Fruit fly (Drosophila melanogaster) whole organism, pupa: ENCODE measurements around the gene wwk.

Source experiments
- CG32121 ChIP-seq: fragments of 200-800 bp; sonication (Bioruptor generic); IDR thresholded peaks from 2 replicates; pipeline ENCODE4 v1.3.6; 2022; ENCODE audit warnings: missing biosample characterization, missing genetic modification characterization
- D1 ChIP-seq: fragments of 200-800 bp; sonication (Bioruptor generic); optimal IDR thresholded peaks from 2 replicates; lab custom pipeline; 2018; ENCODE audit warnings: missing biosample characterization, mild to moderate bottlenecking, missing genetic modification characterization, moderate library complexity
- EcR ChIP-seq: fragments of 200-800 bp; sonication (Bioruptor generic); optimal IDR thresholded peaks from 3 replicates; lab custom pipeline; 2019; ENCODE audit warnings: missing biosample characterization, missing genetic modification characterization, mild to moderate bottlenecking, moderate library complexity, missing genetic modification reagents
- Pif1A ChIP-seq: fragments of 200-800 bp; sonication (Bioruptor generic); optimal IDR thresholded peaks from 3 replicates; lab custom pipeline; 2016; ENCODE audit warnings: missing biosample characterization, missing genetic modification characterization

dm6 chr2L:15111276-15111675, 36.7 kb downstream of the wwk start:
- no peak for TF ChIP-seq D1
- no peak for TF ChIP-seq Pif1A (GFP tag; lab: Kevin White, UChicago)
- TF ChIP-seq EcR (GFP tag; lab: Kevin White, UChicago): no peak
- no peak for TF ChIP-seq CG32121 (GFP tag; lab: Robert Waterston, UW)
